Worm (Caenorhabditis elegans) whole organism, L4 larva: ENCODE measurements around the gene ave-1.

Experiments used
- D1046.2 ChIP-seq: fragments of 200-800 bp; sonication (Bioruptor generic); IDR thresholded peaks from 2 replicates; pipeline ENCODE4 v1.3.6; 2022; ENCODE audit warnings: missing genetic modification characterization, missing compliant biosample characterization
- F10B5.3 ChIP-seq: sonication (generic microtip); optimal IDR thresholded peaks from 2 replicates; lab custom pipeline; 2016; ENCODE audit warnings: mild to moderate bottlenecking, missing genetic modification characterization, missing compliant biosample characterization
- Y105C5A.15 ChIP-seq: fragments of 200-800 bp; sonication (Bioruptor generic); IDR thresholded peaks from 2 replicates; pipeline ENCODE4 v1.3.6; 2022; ENCODE audit warnings: missing genetic modification characterization, missing compliant biosample characterization
- ZK337.2 ChIP-seq: fragments of 200-800 bp; sonication (Bioruptor generic); IDR thresholded peaks from 2 replicates; pipeline ENCODE4 v1.3.6; 2022; ENCODE audit warnings: missing genetic modification reagents, missing genetic modification characterization, missing compliant biosample characterization
- aha-1 ChIP-seq: fragments of 150-350 bp; peaks from one replicate; lab custom pipeline; 2014; ENCODE audit warnings: missing biosample characterization, missing genetic modification characterization
- arid-1 ChIP-seq: fragments of 200-800 bp; sonication (Bioruptor generic); conservative IDR thresholded peaks from 2 replicates; pipeline ENCODE4 v1.3.6; 2022; ENCODE audit warnings: missing genetic modification reagents, missing genetic modification characterization, missing compliant biosample characterization
- attf-4 ChIP-seq: sonication (generic microtip); optimal IDR thresholded peaks from 3 replicates; lab custom pipeline; 2017; ENCODE audit warnings: missing biosample characterization, missing genetic modification characterization
- cey-2 ChIP-seq: sonication (generic microtip); optimal IDR thresholded peaks from 3 replicates; lab custom pipeline; 2017; ENCODE audit warnings: missing genetic modification characterization, mild to moderate bottlenecking, missing compliant biosample characterization, antibody characterized with exemption, borderline replicate concordance; ENCODE audit not compliant: insufficient read depth
- egl-43 ChIP-seq: fragments of 200-800 bp; sonication (Bioruptor generic); IDR thresholded peaks from 2 replicates; pipeline ENCODE4 v1.3.6; 2022; ENCODE audit warnings: missing genetic modification reagents, missing genetic modification characterization, missing compliant biosample characterization
- gei-8 ChIP-seq: fragments of 200-800 bp; sonication (Bioruptor generic); optimal IDR thresholded peaks from 2 replicates; lab custom pipeline; 2018; ENCODE audit warnings: mild to moderate bottlenecking, missing genetic modification characterization, missing compliant biosample characterization
- hif-1 ChIP-seq, 2 experiments: sonication (generic microtip); optimal IDR thresholded peaks; 2 replicates each; lab custom pipeline; 2016 to 2017; ENCODE audit warnings: missing compliant biosample characterization in 2 of 2, missing genetic modification characterization in 2 of 2, missing genetic modification reagents in 2 of 2, missing genotype in 2 of 2, mild to moderate bottlenecking in 1 of 2
- hlh-11 ChIP-seq: fragments of 200-800 bp; sonication (Bioruptor generic); optimal IDR thresholded peaks from 2 replicates; lab custom pipeline; 2018; ENCODE audit warnings: mild to moderate bottlenecking, missing genetic modification characterization, missing compliant biosample characterization
- lim-7 ChIP-seq: fragments of 200-800 bp; sonication (Bioruptor generic); IDR thresholded peaks from 2 replicates; pipeline ENCODE4 v1.3.6; 2022; ENCODE audit warnings: missing genetic modification characterization, missing compliant biosample characterization
- lin-13 ChIP-seq: fragments of 150-350 bp; optimal IDR thresholded peaks from 2 replicates; lab custom pipeline; 2014; ENCODE audit warnings: missing biosample characterization, missing genetic modification reagents, missing genetic modification characterization
- lin-38 ChIP-seq: fragments of 200-800 bp; sonication (Bioruptor generic); IDR thresholded peaks from 2 replicates; pipeline ENCODE4 v1.3.6; 2022; ENCODE audit warnings: missing genetic modification reagents, missing genetic modification characterization, missing compliant biosample characterization
- lsy-2 ChIP-seq, 2 experiments: fragments of 150-350 bp in 1 of 2; sonication (generic microtip) in 1 of 2; optimal IDR thresholded peaks; 2 replicates each; lab custom pipeline; 2014 to 2017; ENCODE audit warnings: missing biosample characterization in 2 of 2, missing genetic modification characterization in 2 of 2
- madf-9 ChIP-seq: fragments of 200-800 bp; sonication (Bioruptor generic); conservative IDR thresholded peaks from 2 replicates; pipeline ENCODE4 v1.3.6; 2022; ENCODE audit warnings: missing genetic modification reagents, missing genetic modification characterization, missing compliant biosample characterization
- mep-1 ChIP-seq: fragments of 150-350 bp; sonication (generic microtip); optimal IDR thresholded peaks from 3 replicates; lab custom pipeline; 2014; ENCODE audit warnings: missing biosample characterization, missing genetic modification characterization
- nhr-10 ChIP-seq: fragments of 150-350 bp; optimal IDR thresholded peaks from 2 replicates; lab custom pipeline; 2014; ENCODE audit warnings: missing biosample characterization, missing genetic modification characterization
- nhr-102 ChIP-seq: sonication (generic microtip); optimal IDR thresholded peaks from 2 replicates; lab custom pipeline; 2016; ENCODE audit warnings: mild to moderate bottlenecking, missing genetic modification characterization, moderate library complexity, missing compliant biosample characterization
- nhr-25 ChIP-seq: sonication (generic microtip); optimal IDR thresholded peaks from 2 replicates; lab custom pipeline; 2017; ENCODE audit warnings: missing genetic modification characterization, mild to moderate bottlenecking, missing compliant biosample characterization, antibody characterized with exemption, moderate library complexity, borderline replicate concordance; ENCODE audit not compliant: insufficient read depth
- nhr-41 ChIP-seq: fragments of 200-800 bp; sonication (Bioruptor generic); IDR thresholded peaks from 2 replicates; pipeline ENCODE4 v1.3.6; 2022; ENCODE audit warnings: missing genetic modification reagents, missing genetic modification characterization, missing compliant biosample characterization
- nhr-48 ChIP-seq: sonication (generic microtip); optimal IDR thresholded peaks from 2 replicates; lab custom pipeline; 2016; ENCODE audit warnings: mild to moderate bottlenecking, missing genetic modification characterization, missing compliant biosample characterization
- pqm-1 ChIP-seq: sonication (generic microtip); optimal IDR thresholded peaks from 2 replicates; lab custom pipeline; 2017; ENCODE audit warnings: missing biosample characterization, missing genetic modification characterization
- saeg-2 ChIP-seq: fragments of 200-800 bp; sonication (Bioruptor generic); IDR thresholded peaks from 2 replicates; pipeline ENCODE4 v1.3.6; 2022; ENCODE audit warnings: missing genetic modification reagents, missing genetic modification characterization, missing compliant biosample characterization
- set-16 ChIP-seq: fragments of 200-800 bp; sonication (Bioruptor generic); IDR thresholded peaks from 2 replicates; pipeline ENCODE4 v1.3.6; 2022; ENCODE audit warnings: missing genetic modification reagents, missing genetic modification characterization, missing compliant biosample characterization
- snpc-1.2 ChIP-seq: fragments of 200-800 bp; sonication (Bioruptor generic); IDR thresholded peaks from 2 replicates; pipeline ENCODE4 v1.3.6; 2022; ENCODE audit warnings: missing genetic modification reagents, missing genetic modification characterization, missing compliant biosample characterization
- snpc-4 ChIP-seq: fragments of 150-350 bp; optimal IDR thresholded peaks from 2 replicates; lab custom pipeline; 2014; ENCODE audit warnings: missing biosample characterization, missing genetic modification characterization
- tag-97 ChIP-seq: fragments of 200-800 bp; sonication (Bioruptor generic); IDR thresholded peaks from 2 replicates; pipeline ENCODE4 v1.3.6; 2022; ENCODE audit warnings: missing genetic modification characterization, missing compliant biosample characterization
- tra-1 ChIP-seq: fragments of 200-800 bp; sonication (Bioruptor generic); IDR thresholded peaks from 2 replicates; pipeline ENCODE4 v1.3.6; 2022; ENCODE audit warnings: missing genetic modification reagents, missing genetic modification characterization, missing compliant biosample characterization
- unc-62 ChIP-seq, 3 experiments: fragments of 150-350 bp in 1 of 3; sonication (generic microtip); optimal IDR thresholded peaks in 2 of 3; peaks in 1 of 3; 1 replicate in 1 of 3; 2 replicates in 2 of 3; lab custom pipeline; 2014 to 2017; ENCODE audit warnings: missing biosample characterization in 3 of 3, missing genetic modification characterization in 3 of 3, missing genetic modification reagents in 3 of 3, missing genotype in 1 of 3
- zfp-3 ChIP-seq: fragments of 200-800 bp; sonication (Bioruptor generic); conservative IDR thresholded peaks from 2 replicates; pipeline ENCODE4 v1.3.6; 2022; ENCODE audit warnings: missing genetic modification reagents, missing genetic modification characterization, missing compliant biosample characterization
- ztf-11 ChIP-seq: fragments of 150-350 bp; optimal IDR thresholded peaks from 2 replicates; lab custom pipeline; 2014; ENCODE audit warnings: missing biosample characterization, missing genetic modification characterization

Gene ave-1

ce11 chrIII:1528423-1528822, 32.6 kb upstream of the ave-1 start:
- TF ChIP-seq nhr-102 (tag; lab: Kevin White, UChicago) (no peak), aha-1 (peak; percentile 75)

DNA sequence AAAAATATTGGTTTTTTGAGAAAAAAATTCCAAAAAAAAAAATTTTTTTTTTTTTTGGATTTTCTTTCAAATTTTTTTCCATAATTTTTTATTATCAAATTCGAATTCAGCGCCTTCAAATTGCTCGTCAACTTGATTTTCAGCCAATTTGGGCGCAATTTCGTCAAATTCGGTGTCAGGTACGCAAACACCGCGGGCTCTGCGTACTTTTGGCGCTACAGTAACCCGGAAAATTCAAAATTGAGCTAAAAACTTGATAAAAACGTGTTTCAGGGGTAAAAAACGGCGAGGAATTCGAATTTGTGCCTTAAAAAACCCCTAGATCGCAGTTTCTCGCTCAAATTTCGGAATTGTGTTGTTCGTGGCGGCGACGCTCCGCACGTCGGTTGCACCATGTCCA, 24.1 kb upstream of the ave-1 start:
- TF ChIP-seq snpc-1.2 (GFP tag; lab: Robert Waterston, UW) (no peak), lsy-2 (tag; optimal IDR thresholded peaks at IDR 0.05; lab: Kevin White, UChicago) (peak; percentile 16 to 78), aha-1 (peak; percentile 18), lin-13 (peak; percentile 88)
- TF ChIP-seq, all 104 proteins: peak for 3

- TF ChIP-seq hif-1 (tag; optimal IDR thresholded peaks at IDR 0.05; lab: Kevin White, UChicago) (no peak), madf-9 (GFP tag; lab: Robert Waterston, UW) (no peak), mep-1 (no peak), nhr-10 (tag; lab: Kevin White, UChicago) (no peak), saeg-2 (no peak), pqm-1 (no peak)
Observed at ce11 chrIII:1517893-1518292, 22.1 kb upstream of the ave-1 start, which contains the start of gene tmem-120. tmem-120 (minus strand) TSS chrIII:1517993.

DNA sequence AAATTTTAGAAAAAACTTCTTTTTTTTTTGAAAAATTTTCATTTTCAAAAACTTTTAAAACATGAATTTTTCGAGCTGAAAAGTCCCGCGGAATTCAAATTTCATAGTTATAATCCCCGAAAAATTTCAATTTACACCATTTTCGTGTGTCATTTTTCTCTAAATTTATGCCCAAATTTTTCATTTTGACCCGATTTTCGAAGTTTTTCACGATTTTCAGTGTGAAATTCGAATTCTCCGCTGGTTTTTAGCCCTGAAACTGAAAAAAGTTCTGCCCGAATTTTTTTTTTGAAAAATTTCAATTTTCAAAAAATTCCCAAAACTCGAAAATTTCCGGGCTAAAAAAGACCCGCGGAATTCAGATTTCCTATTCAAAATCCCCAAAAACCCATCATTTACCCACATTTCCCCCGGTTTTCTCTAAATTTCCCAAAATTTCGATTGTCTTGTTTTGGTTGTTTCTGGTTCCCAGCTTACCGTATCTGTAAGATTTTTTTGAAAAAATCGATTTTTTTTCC, 13.0 kb upstream of the ave-1 start:
- TF ChIP-seq ztf-11 (tag; lab: Kevin White, UChicago) (no peak), nhr-48 (tag; lab: Kevin White, UChicago) (no peak), hlh-11 (tag; lab: Kevin White, UChicago) (no peak), aha-1 (peak; percentile 18), lin-38 (GFP tag; lab: Robert Waterston, UW) (peak; percentile 22; the same call in 1 of the 2 replicates), hif-1 (tag; optimal IDR thresholded peaks at IDR 0.05; lab: Kevin White, UChicago) (peak in 1 of 2 experiments; percentile 11), arid-1 (GFP tag; lab: Robert Waterston, UW) (no peak), egl-43 (no peak), D1046.2 (GFP tag; lab: Robert Waterston, UW) (0 out of 2 replicates have a peak, but pooled peaks have one; percentile 53), zfp-3 (GFP tag; lab: Robert Waterston, UW) (0 out of 2 replicates have a peak, but pooled peaks have one; percentile 55)

DNA sequence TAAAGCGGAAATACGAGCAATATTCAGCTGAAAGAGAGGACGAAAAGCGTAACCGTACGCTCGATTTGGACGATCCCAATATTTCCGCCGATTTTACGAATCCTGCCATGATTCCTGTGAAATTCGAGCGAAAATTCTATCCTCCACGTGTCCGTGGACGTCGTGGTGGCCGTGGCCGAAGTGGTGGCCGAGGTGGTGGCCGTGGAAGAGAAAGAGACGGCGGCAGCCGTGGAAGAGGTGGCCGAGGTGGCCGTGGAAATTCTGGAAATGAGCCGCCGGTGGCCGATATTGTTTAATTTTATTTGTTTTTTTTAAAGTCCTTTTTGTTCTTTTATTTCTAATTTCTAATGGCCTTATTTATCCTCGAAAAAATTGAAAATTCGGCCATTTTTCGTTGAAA, 12.5 kb upstream of the ave-1 start:
- TF ChIP-seq set-16 (GFP tag; lab: Robert Waterston, UW): peak; percentile 77; the same call in 1 of the 2 replicates
- no peak for TF ChIP-seq tra-1 (GFP tag; lab: Robert Waterston, UW)

DNA sequence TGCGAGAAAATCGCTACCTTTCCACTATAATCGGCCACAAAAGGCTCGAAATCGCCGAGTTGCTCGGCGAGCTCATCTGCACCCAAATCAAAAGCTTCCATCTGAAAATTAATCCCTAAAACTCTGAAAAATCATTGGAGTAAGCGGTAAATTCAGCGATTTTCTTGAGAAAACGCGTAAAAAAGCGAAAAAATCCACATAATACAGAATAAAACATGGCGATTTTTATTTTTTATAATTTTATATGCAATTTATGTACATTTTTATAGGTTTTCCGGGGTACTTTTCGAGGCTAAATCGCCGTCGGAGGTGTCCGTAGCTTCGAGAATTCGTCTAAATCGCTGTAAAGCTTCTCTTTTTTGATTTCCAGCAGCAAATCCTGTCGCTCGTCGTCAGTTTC, 545 bp downstream of the ave-1 start, which contains the start of gene Y82E9BR.19:
TSS of gene Y82E9BR.19 (minus strand) at position 101 of the 400 bp plus-strand sequence.
- TF ChIP-seq nhr-25 (no peak), aha-1 (peak; percentile 73)

- no peak for TF ChIP-seq nhr-41
- no peak for TF ChIP-seq cey-2 (tag; lab: Kevin White, UChicago)
- TF ChIP-seq lin-38 (GFP tag; lab: Robert Waterston, UW): no peak
- TF ChIP-seq attf-4: no peak
- TF ChIP-seq gei-8: no peak
- no peak for TF ChIP-seq F10B5.3 (tag; lab: Kevin White, UChicago)
- no peak for TF ChIP-seq hif-1 (tag; optimal IDR thresholded peaks at IDR 0.05; lab: Kevin White, UChicago)
- no peak for TF ChIP-seq arid-1 (GFP tag; lab: Robert Waterston, UW)
- no peak for TF ChIP-seq Y105C5A.15
- TF ChIP-seq snpc-4 (tag; lab: Kevin White, UChicago): no peak
- TF ChIP-seq ZK337.2 (GFP tag; lab: Robert Waterston, UW): no peak
- no peak for TF ChIP-seq lim-7 (GFP tag; lab: Robert Waterston, UW)
- no peak for TF ChIP-seq set-16 (GFP tag; lab: Robert Waterston, UW)
- no peak for TF ChIP-seq unc-62 (GFP tag; optimal IDR thresholded peaks at IDR 0.05 in 1 of 2; lab: Kevin White, UChicago)
- TF ChIP-seq unc-62 (tag; optimal IDR thresholded peaks at IDR 0.05; lab: Kevin White, UChicago): no peak
- TF ChIP-seq tag-97: no peak
Observed at ce11 chrIII:1483407-1483806, 12.4 kb downstream of the ave-1 start, which contains the start of gene Y82E9BR.18. Y82E9BR.18 (minus strand) TSS chrIII:1483507.
